Worm (Caenorhabditis elegans): ENCODE results near the gene F26F4.6.

ce11 chrIII:4874671-4875070 is 18.8 kb downstream of the F26F4.6 start, which contains the start of gene C35D10.12:
- no peak for TF ChIP-seq him-1 (tag; optimal IDR thresholded peaks at IDR 0.05)
- no peak for TF ChIP-seq W03F9.2 (tag; optimal IDR thresholded peaks at IDR 0.05)
